Worm (Caenorhabditis elegans) whole organism, young adult: ENCODE results near the gene skih-2.

Experiments used
- K11D2.4 ChIP-seq: fragments of 200-800 bp; sonication (Bioruptor generic); IDR thresholded peaks from 2 replicates; pipeline ENCODE4 v1.3.6; 2022; ENCODE audit warnings: missing genetic modification reagents, missing genetic modification characterization, missing compliant biosample characterization
- T07F8.4 ChIP-seq: sonication (generic microtip); optimal IDR thresholded peaks from 2 replicates; lab custom pipeline; 2016; ENCODE audit warnings: mild to moderate bottlenecking, missing genetic modification characterization, moderate library complexity, missing compliant biosample characterization
- Y56A3A.18 ChIP-seq: fragments of 200-800 bp; sonication (Bioruptor generic); IDR thresholded peaks from 2 replicates; pipeline ENCODE4 v1.3.6; 2022; ENCODE audit warnings: missing genetic modification reagents, missing genetic modification characterization, missing compliant biosample characterization
- Y95B8A.8 ChIP-seq: fragments of 200-800 bp; sonication (Bioruptor generic); IDR thresholded peaks from 2 replicates; pipeline ENCODE4 v1.3.6; 2022; ENCODE audit warnings: missing genetic modification reagents, missing genetic modification characterization, missing compliant biosample characterization
- ama-1 ChIP-seq, 3 experiments: fragments of 150-350 bp in 1 of 3; sonication (generic microtip) in 2 of 3; optimal IDR thresholded peaks; 2 replicates each; lab custom pipeline; 2014 to 2018; ENCODE audit warnings: missing biosample characterization in 2 of 3, missing genetic modification characterization in 2 of 3, missing genetic modification reagents in 2 of 3
- chd-7 ChIP-seq: sonication (generic microtip); optimal IDR thresholded peaks from 2 replicates; lab custom pipeline; 2016; ENCODE audit warnings: mild to moderate bottlenecking, missing genetic modification characterization, moderate library complexity, missing compliant biosample characterization
- egl-44 ChIP-seq: fragments of 200-800 bp; sonication (Bioruptor generic); IDR thresholded peaks from 2 replicates; pipeline ENCODE4 v1.3.6; 2022; ENCODE audit warnings: missing genetic modification reagents, missing genetic modification characterization, missing compliant biosample characterization
- hrde-1 ChIP-seq: sonication (generic microtip); optimal IDR thresholded peaks from 2 replicates; lab custom pipeline; 2016; ENCODE audit warnings: missing genetic modification characterization, mild to moderate bottlenecking, missing compliant biosample characterization, moderate library complexity, missing genotype, missing genetic modification reagents, borderline replicate concordance
- rec-8 ChIP-seq, 2 experiments: sonication (generic microtip); optimal IDR thresholded peaks; 2 replicates each; lab custom pipeline; 2016; ENCODE audit warnings: mild to moderate bottlenecking in 2 of 2, missing genetic modification characterization in 2 of 2, missing genetic modification reagents in 2 of 2, missing genotype in 2 of 2, missing biosample characterization in 1 of 2, missing compliant biosample characterization in 1 of 2, moderate library complexity in 1 of 2
- snpc-4 ChIP-seq, 5 experiments: fragments of 150-350 bp in 1 of 5; sonication (generic microtip) in 4 of 5; optimal IDR thresholded peaks; 2 replicates each; lab custom pipeline; 2014 to 2018; ENCODE audit warnings: missing genetic modification characterization in 5 of 5, missing biosample characterization in 3 of 5, antibody characterized with exemption in 2 of 5, mild to moderate bottlenecking in 2 of 5, missing compliant biosample characterization in 2 of 5, missing genotype in 2 of 5, moderate library complexity in 2 of 5, missing genetic modification reagents in 1 of 5
- tbp1 ChIP-seq: fragments of 200-800 bp; sonication (Bioruptor generic); optimal IDR thresholded peaks from 2 replicates; lab custom pipeline; 2018; ENCODE audit warnings: mild to moderate bottlenecking, missing genetic modification characterization, missing compliant biosample characterization

- no peak for TF ChIP-seq rec-8 (tag; optimal IDR thresholded peaks at IDR 0.05; lab: Kevin White, UChicago)
- TF ChIP-seq ama-1 (optimal IDR thresholded peaks at IDR 0.05; lab: Kevin White, UChicago): no peak
- peak in 1 of 2 experiments; percentile 41 for TF ChIP-seq ama-1 (GFP tag; optimal IDR thresholded peaks at IDR 0.05; lab: Kevin White, UChicago)
- no peak for TF ChIP-seq T07F8.4 (tag; lab: Kevin White, UChicago)
- TF ChIP-seq Y56A3A.18 (GFP tag; lab: Robert Waterston, UW): no peak
- no peak for TF ChIP-seq hrde-1 (tag; lab: Kevin White, UChicago)
- TF ChIP-seq K11D2.4 (GFP tag; lab: Robert Waterston, UW): peak; percentile 60
- TF ChIP-seq chd-7 (tag; lab: Kevin White, UChicago): peak; percentile 79
- 0 out of 2 replicates have a peak, but pooled peaks have one; percentile 20 for TF ChIP-seq Y95B8A.8 (GFP tag; lab: Robert Waterston, UW)
- peak; percentile 55; the same call in 1 of the 2 replicates for TF ChIP-seq egl-44 (GFP tag; lab: Robert Waterston, UW)
- peak; percentile 65 for TF ChIP-seq tbp1
- no peak for TF ChIP-seq snpc-4 (GFP tag; optimal IDR thresholded peaks at IDR 0.05; lab: Kevin White, UChicago)
- peak in 3 of 4 experiments; percentile 68 to 78 (median 71) for TF ChIP-seq snpc-4 (tag; optimal IDR thresholded peaks at IDR 0.05; lab: Kevin White, UChicago)
These were observed 23.2 kb downstream of the skih-2 start, which contains the start of the genes imp-2 and enpl-1 for ce11 chrIV:11118837-11119491.
